Fruit fly (Drosophila melanogaster) whole organism, embryonic: ENCODE results near the gene CG15880.
A peak's percentile ranks its signal among the peaks of the same experiment; 100 is the strongest.

Source experiments
- Abd-B ChIP-seq: fragments of 200-800 bp; sonication (Bioruptor generic); optimal IDR thresholded peaks from 2 replicates; lab custom pipeline; 2018; ENCODE audit warnings: missing biosample characterization, mild to moderate bottlenecking, missing genetic modification characterization, moderate library complexity
- Aef1 ChIP-seq: fragments of 200-800 bp; sonication (Bioruptor generic); IDR thresholded peaks from 3 replicates; pipeline ENCODE4 v1.3.6; 2022; ENCODE audit warnings: missing biosample characterization, missing genetic modification characterization
- Bteb2 ChIP-seq: fragments of 200-800 bp; sonication (Bioruptor generic); optimal IDR thresholded peaks from 2 replicates; lab custom pipeline; 2016; ENCODE audit warnings: missing biosample characterization, missing genetic modification characterization
- CG10147 ChIP-seq: fragments of 200-800 bp; sonication (Bioruptor generic); optimal IDR thresholded peaks from 2 replicates; lab custom pipeline; 2019; ENCODE audit warnings: missing biosample characterization, mild to moderate bottlenecking, missing genetic modification characterization, moderate library complexity
- CG1024 ChIP-seq: fragments of 200-800 bp; sonication (Bioruptor generic); IDR thresholded peaks from 2 replicates; pipeline ENCODE4 v1.3.6; 2022; ENCODE audit warnings: missing biosample characterization, missing genetic modification characterization
- CG11085 ChIP-seq: fragments of 200-800 bp; sonication (Bioruptor generic); IDR thresholded peaks from 2 replicates; pipeline ENCODE4 v1.3.6; 2022; ENCODE audit warnings: missing biosample characterization, missing genetic modification characterization
- CG11398 ChIP-seq: fragments of 200-800 bp; sonication (Bioruptor generic); optimal IDR thresholded peaks from 2 replicates; lab custom pipeline; 2016; ENCODE audit warnings: missing biosample characterization, missing genetic modification characterization
- CG12155 ChIP-seq: fragments of 200-800 bp; sonication (Bioruptor generic); optimal IDR thresholded peaks from 3 replicates; lab custom pipeline; 2016; ENCODE audit warnings: missing biosample characterization, missing genetic modification characterization
- CG12219 ChIP-seq: fragments of 200-800 bp; sonication (Bioruptor generic); optimal IDR thresholded peaks from 3 replicates; lab custom pipeline; 2018; ENCODE audit warnings: missing biosample characterization, mild to moderate bottlenecking, missing genetic modification characterization
- CG12236 ChIP-seq: fragments of 200-800 bp; sonication (Bioruptor generic); optimal IDR thresholded peaks from 2 replicates; lab custom pipeline; 2016; ENCODE audit warnings: missing biosample characterization, missing genetic modification characterization
- CG13424 ChIP-seq: fragments of 200-800 bp; sonication (Bioruptor generic); optimal IDR thresholded peaks from 2 replicates; lab custom pipeline; 2019; ENCODE audit warnings: missing biosample characterization, mild to moderate bottlenecking, missing genetic modification characterization, moderate library complexity
- CG14441 ChIP-seq: fragments of 200-800 bp; sonication (Bioruptor generic); IDR thresholded peaks from 2 replicates; pipeline ENCODE4 v1.3.6; 2022; ENCODE audit warnings: missing biosample characterization, missing genetic modification characterization
- CG14860 ChIP-seq: fragments of 200-800 bp; sonication (Bioruptor generic); IDR thresholded peaks from 3 replicates; pipeline ENCODE4 v1.3.6; 2022; ENCODE audit warnings: missing biosample characterization, missing genetic modification characterization; ENCODE audit not compliant: partially characterized antibody
- CG1603 ChIP-seq: fragments of 200-800 bp; sonication (Bioruptor generic); optimal IDR thresholded peaks from 2 replicates; lab custom pipeline; 2019; ENCODE audit warnings: missing biosample characterization, mild to moderate bottlenecking, missing genetic modification characterization, moderate library complexity
- CG17385 ChIP-seq: fragments of 200-800 bp; sonication (Bioruptor generic); optimal IDR thresholded peaks from 3 replicates; lab custom pipeline; 2018; ENCODE audit warnings: missing biosample characterization, mild to moderate bottlenecking, missing genetic modification characterization
- CG2889 ChIP-seq: fragments of 200-800 bp; sonication (Bioruptor generic); IDR thresholded peaks from 3 replicates; pipeline ENCODE4 v1.3.6; 2022; ENCODE audit warnings: missing biosample characterization, missing genetic modification characterization
- CG34376 ChIP-seq: fragments of 200-800 bp; sonication (Bioruptor generic); optimal IDR thresholded peaks from 2 replicates; lab custom pipeline; 2018; ENCODE audit warnings: missing biosample characterization, mild to moderate bottlenecking, missing genetic modification characterization
- CG3726 ChIP-seq: fragments of 200-800 bp; sonication (Bioruptor generic); IDR thresholded peaks from 3 replicates; pipeline ENCODE4, ENCODE4 v1.3.6; 2022; ENCODE audit warnings: missing biosample characterization, missing genetic modification characterization
- CG3838 ChIP-seq: fragments of 200-800 bp; sonication (Bioruptor generic); optimal IDR thresholded peaks from 3 replicates; lab custom pipeline; 2016; ENCODE audit warnings: missing biosample characterization, missing genetic modification characterization
- CG3847 ChIP-seq: fragments of 200-800 bp; sonication (Bioruptor generic); IDR thresholded peaks from 2 replicates; pipeline ENCODE4 v1.3.6; 2022; ENCODE audit warnings: missing biosample characterization, missing genetic modification characterization
- CG42726 ChIP-seq: fragments of 200-800 bp; sonication (Bioruptor generic); IDR thresholded peaks from 2 replicates; pipeline ENCODE4 v1.3.6; 2022; ENCODE audit warnings: missing biosample characterization, missing genetic modification characterization; ENCODE audit not compliant: partially characterized antibody
- CG7839 ChIP-seq: fragments of 200-800 bp; sonication (Bioruptor generic); optimal IDR thresholded peaks from 3 replicates; lab custom pipeline; 2018; ENCODE audit warnings: missing biosample characterization, mild to moderate bottlenecking, missing genetic modification characterization, moderate library complexity
- CG9727 ChIP-seq: fragments of 200-800 bp; sonication (Bioruptor generic); optimal IDR thresholded peaks from 3 replicates; lab custom pipeline; 2017; ENCODE audit warnings: missing biosample characterization, mild to moderate bottlenecking, missing genetic modification characterization
- CHES-1-like ChIP-seq: fragments of 200-800 bp; sonication (Bioruptor generic); optimal IDR thresholded peaks from 2 replicates; lab custom pipeline; 2016; ENCODE audit warnings: missing biosample characterization, missing genetic modification characterization
- Chrac-16 ChIP-seq: fragments of 200-800 bp; sonication (Bioruptor generic); optimal IDR thresholded peaks from 3 replicates; lab custom pipeline; 2016; ENCODE audit warnings: missing biosample characterization, missing genetic modification characterization
- Dip2 ChIP-seq: fragments of 200-800 bp; sonication (Bioruptor generic); IDR thresholded peaks from 2 replicates; pipeline ENCODE4 v1.3.6; 2022; ENCODE audit warnings: missing biosample characterization, missing genetic modification characterization
- H15 ChIP-seq: fragments of 200-800 bp; sonication (Bioruptor generic); IDR thresholded peaks from 3 replicates; pipeline ENCODE4 v1.3.6; 2022; ENCODE audit warnings: missing biosample characterization, missing genetic modification characterization
- HLH3B ChIP-seq: fragments of 200-800 bp; sonication (Bioruptor generic); IDR thresholded peaks from 2 replicates; pipeline ENCODE4 v1.3.6; 2022; ENCODE audit warnings: missing biosample characterization, missing genetic modification characterization
- Hr3 ChIP-seq: fragments of 200-800 bp; sonication (Bioruptor generic); optimal IDR thresholded peaks from 3 replicates; lab custom pipeline; 2016; ENCODE audit warnings: missing biosample characterization, missing genetic modification characterization
- Hsf ChIP-seq: fragments of 200-800 bp; sonication (Bioruptor generic); optimal IDR thresholded peaks from 3 replicates; lab custom pipeline; 2016; ENCODE audit warnings: missing biosample characterization, missing genetic modification characterization
- Nf-YB ChIP-seq: fragments of 200-800 bp; sonication (Bioruptor generic); optimal IDR thresholded peaks from 3 replicates; lab custom pipeline; 2019; ENCODE audit warnings: missing biosample characterization, mild to moderate bottlenecking, missing genetic modification characterization, moderate library complexity
- Nf-YC ChIP-seq: fragments of 200-800 bp; optimal IDR thresholded peaks from 3 replicates; lab custom pipeline; 2019; ENCODE audit warnings: missing biosample characterization, mild to moderate bottlenecking, missing genetic modification characterization, moderate library complexity
- Usf ChIP-seq: fragments of 200-800 bp; sonication (Bioruptor generic); optimal IDR thresholded peaks from 2 replicates; lab custom pipeline; 2017; ENCODE audit warnings: missing genotype, missing biosample characterization, missing genetic modification characterization
- bsh ChIP-seq, 2 experiments: fragments of 200-800 bp; sonication (Bioruptor generic); optimal IDR thresholded peaks; 2 replicates each; lab custom pipeline; 2017 to 2018; ENCODE audit warnings: mild to moderate bottlenecking in 2 of 2, missing biosample characterization in 2 of 2, missing genetic modification characterization in 2 of 2, moderate library complexity in 1 of 2
- caup ChIP-seq: fragments of 200-800 bp; sonication (Bioruptor generic); optimal IDR thresholded peaks from 3 replicates; lab custom pipeline; 2017; ENCODE audit warnings: missing biosample characterization, mild to moderate bottlenecking, missing genetic modification characterization, moderate library complexity; ENCODE audit not compliant: severe bottlenecking
- emc ChIP-seq: fragments of 200-800 bp; sonication (Bioruptor generic); optimal IDR thresholded peaks from 2 replicates; lab custom pipeline; 2016; ENCODE audit warnings: missing biosample characterization, missing genetic modification characterization
- gfzf ChIP-seq: fragments of 200-800 bp; sonication (Bioruptor generic); optimal IDR thresholded peaks from 2 replicates; lab custom pipeline; 2016; ENCODE audit warnings: missing biosample characterization, mild to moderate bottlenecking, missing genetic modification characterization, moderate library complexity
- lola ChIP-seq, 3 experiments: fragments of >200 bp in 2 of 3; fragments of 200-800 bp in 1 of 3; sonication (Bioruptor generic) in 1 of 3; optimal IDR thresholded peaks; 2 replicates each; lab custom pipeline; 2017 to 2019; ENCODE audit warnings: missing biosample characterization in 3 of 3, missing genetic modification characterization in 3 of 3, mild to moderate bottlenecking in 1 of 3, moderate library complexity in 1 of 3
- lov ChIP-seq, 2 experiments: fragments of 200-800 bp in 1 of 2; fragments of >200 bp in 1 of 2; sonication (Bioruptor generic) in 1 of 2; IDR thresholded peaks in 1 of 2; optimal IDR thresholded peaks in 1 of 2; 2 replicates in 1 of 2; 3 replicates in 1 of 2; pipeline versions ENCODE4 v1.3.6 to Lab custom; 2017 to 2022; ENCODE audit warnings: missing biosample characterization in 1 of 2, missing genetic modification characterization in 1 of 2
- pita ChIP-seq: fragments of 200-800 bp; sonication (Bioruptor generic); optimal IDR thresholded peaks from 2 replicates; lab custom pipeline; 2017; ENCODE audit warnings: missing biosample characterization, mild to moderate bottlenecking, missing genetic modification characterization
- pzg ChIP-seq: fragments of 200-800 bp; sonication (Bioruptor generic); optimal IDR thresholded peaks from 3 replicates; lab custom pipeline; 2018; ENCODE audit warnings: missing biosample characterization, mild to moderate bottlenecking, missing genetic modification characterization, moderate library complexity
- repo ChIP-seq: fragments of 200-800 bp; sonication (Bioruptor generic); optimal IDR thresholded peaks from 2 replicates; lab custom pipeline; 2016; ENCODE audit warnings: missing biosample characterization, missing genetic modification characterization
- scrt ChIP-seq: fragments of 200-800 bp; sonication (Bioruptor generic); optimal IDR thresholded peaks from 2 replicates; lab custom pipeline; 2018; ENCODE audit warnings: missing biosample characterization, mild to moderate bottlenecking, missing genetic modification characterization, moderate library complexity
- ttk ChIP-seq: fragments of 200-800 bp; sonication (Bioruptor generic); IDR thresholded peaks from 2 replicates; pipeline ENCODE4 v2.1.2; 2022; ENCODE audit warnings: missing biosample characterization, missing genetic modification characterization
- vfl ChIP-seq: fragments of 200-800 bp; sonication (Bioruptor generic); optimal IDR thresholded peaks from 2 replicates; lab custom pipeline; 2016; ENCODE audit warnings: missing biosample characterization, missing genetic modification characterization
- vvl ChIP-seq: fragments of 200-800 bp; sonication (Bioruptor generic); IDR thresholded peaks from 2 replicates; pipeline ENCODE4 v1.3.6; 2022; ENCODE audit warnings: missing biosample characterization, missing genetic modification characterization
- z ChIP-seq: fragments of 200-800 bp; sonication (Bioruptor generic); IDR thresholded peaks from 3 replicates; pipeline ENCODE4 v1.3.6; 2022; ENCODE audit warnings: missing biosample characterization, missing genetic modification characterization

The CG15880 gene

dm6 chr2L:846167-846868, 28.6 kb upstream of the CG15880 start (continued):
- TF ChIP-seq lov (optimal IDR thresholded peaks at IDR 0.05; lab: Kevin White, UChicago): no peak
- no peak for TF ChIP-seq lov (GFP tag; IDR thresholded peaks at IDR 0.05; lab: Robert Waterston, UW)
- TF ChIP-seq CG3838: no peak
- TF ChIP-seq CG3847: no peak
- TF ChIP-seq CG17385 (GFP tag; lab: Kevin White, UChicago): peak; percentile 45
- peak in 1 of 2 experiments; percentile 73 for TF ChIP-seq bsh (GFP tag; optimal IDR thresholded peaks at IDR 0.05; lab: Kevin White, UChicago)
- TF ChIP-seq CG13424 (tag; lab: Kevin White, UChicago): peak; percentile 66
- peak; percentile 50 for TF ChIP-seq Abd-B (GFP tag; lab: Kevin White, UChicago)
- no peak for TF ChIP-seq Aef1
- TF ChIP-seq CG34376 (GFP tag; lab: Kevin White, UChicago): no peak
- peak; percentile 3 for TF ChIP-seq CG12155
- TF ChIP-seq scrt (GFP tag; lab: Kevin White, UChicago): peak; percentile 39
- no peak for TF ChIP-seq Bteb2 (GFP tag; lab: Kevin White, UChicago)
- TF ChIP-seq emc (GFP tag; lab: Kevin White, UChicago): no peak
- TF ChIP-seq gfzf (GFP tag; lab: Kevin White, UChicago): no peak
- peak; percentile 72 for TF ChIP-seq CG11398
- no peak for TF ChIP-seq vfl (GFP tag; lab: Kevin White, UChicago)
- TF ChIP-seq repo (GFP tag; lab: Kevin White, UChicago): no peak
- TF ChIP-seq pita (GFP tag; lab: Kevin White, UChicago): no peak
- no peak for TF ChIP-seq CG14860 (GFP tag; lab: Robert Waterston, UW)
- TF ChIP-seq CHES-1-like (GFP tag; lab: Kevin White, UChicago): peak; percentile 56
- TF ChIP-seq CG14441 (GFP tag; lab: Robert Waterston, UW): peak; percentile 58; the same call in 1 of the 2 replicates
- TF ChIP-seq, all 482 proteins: peak for 242

- TF ChIP-seq CG11085 (GFP tag; lab: Robert Waterston, UW) (peak; percentile 76), z (GFP tag; lab: Robert Waterston, UW) (peak; percentile 71; the same call in 2 of the 3 replicates), CG7839 (tag; lab: Kevin White, UChicago) (peak; percentile 90), Dip2 (GFP tag; lab: Robert Waterston, UW) (no peak), Nf-YB (GFP tag; lab: Kevin White, UChicago) (peak; percentile 73), HLH3B (peak; percentile 90), H15 (peak; percentile 87), Usf (GFP tag; lab: Kevin White, UChicago) (peak; percentile 33), Chrac-16 (GFP tag; lab: Kevin White, UChicago) (peak; percentile 72), Hsf (GFP tag; lab: Kevin White, UChicago) (peak; percentile 83), CG1603 (tag; lab: Kevin White, UChicago) (peak; percentile 94), lola (GFP tag; optimal IDR thresholded peaks at IDR 0.05; lab: Kevin White, UChicago) (peak in 1 of 3 experiments; percentile 32), CG42726 (GFP tag; lab: Robert Waterston, UW) (no peak), vvl (GFP tag; lab: Robert Waterston, UW) (peak; percentile 95), CG10147 (GFP tag; lab: Kevin White, UChicago) (peak; percentile 83), CG12219 (GFP tag; lab: Kevin White, UChicago) (peak; percentile 88), caup (GFP tag; lab: Kevin White, UChicago) (peak; percentile 82), ttk (GFP tag; lab: Robert Waterston, UW) (peak; percentile 86), CG2889 (peak; percentile 84), CG3726 (GFP tag; lab: Robert Waterston, UW) (peak; percentile 67; the same call in 2 of the 3 replicates), CG9727 (GFP tag; lab: Kevin White, UChicago) (peak; percentile 66), Hr3 (GFP tag; lab: Kevin White, UChicago) (peak; percentile 84), CG12236 (GFP tag; lab: Kevin White, UChicago) (peak; percentile 60), Nf-YC (tag; lab: Kevin White, UChicago) (peak; percentile 77), CG1024 (GFP tag; lab: Robert Waterston, UW) (peak; percentile 78), pzg (GFP tag; lab: Kevin White, UChicago) (peak; percentile 6)
Measured at dm6 chr2L:845341-846004, 27.7 kb upstream of the CG15880 start.
